Fruit fly (Drosophila melanogaster) whole organism, prepupa: Measurements from ENCODE around the gene Apc2.

Experiments used
- CG10669 ChIP-seq: fragments of 200-800 bp; sonication (Bioruptor generic); optimal IDR thresholded peaks from 3 replicates; lab custom pipeline; 2018; ENCODE audit warnings: missing biosample characterization, mild to moderate bottlenecking, missing genetic modification characterization, moderate library complexity
- CG11762 ChIP-seq: fragments of 200-800 bp; sonication (Bioruptor generic); optimal IDR thresholded peaks from 3 replicates; lab custom pipeline; 2016; ENCODE audit warnings: missing biosample characterization, missing genetic modification characterization; ENCODE audit not compliant: insufficient read depth
- CG11902 ChIP-seq: fragments of 200-800 bp; sonication (Bioruptor generic); optimal IDR thresholded peaks from 3 replicates; lab custom pipeline; 2016; ENCODE audit warnings: missing biosample characterization, missing genetic modification characterization
- CG15336 ChIP-seq: fragments of 200-800 bp; sonication (Bioruptor generic); IDR thresholded peaks from 2 replicates; pipeline ENCODE4 v1.3.6; 2022; ENCODE audit warnings: missing biosample characterization, missing genetic modification characterization
- CG1621 ChIP-seq: fragments of 200-800 bp; sonication (Bioruptor generic); optimal IDR thresholded peaks from 3 replicates; lab custom pipeline; 2018; ENCODE audit warnings: missing biosample characterization, mild to moderate bottlenecking, missing genetic modification characterization
- CG16779 ChIP-seq: fragments of 200-800 bp; sonication (Bioruptor generic); optimal IDR thresholded peaks from 3 replicates; lab custom pipeline; 2017; ENCODE audit warnings: missing biosample characterization, mild to moderate bottlenecking, missing genetic modification characterization
- CG31627 ChIP-seq: fragments of 200-800 bp; sonication (Bioruptor generic); optimal IDR thresholded peaks from 3 replicates; lab custom pipeline; 2016; ENCODE audit warnings: missing biosample characterization, missing genetic modification characterization
- CG32006 ChIP-seq: fragments of 200-800 bp; sonication (Bioruptor generic); optimal IDR thresholded peaks from 3 replicates; lab custom pipeline; 2017; ENCODE audit warnings: missing biosample characterization, mild to moderate bottlenecking, missing genetic modification characterization
- CG34406 ChIP-seq: fragments of 200-800 bp; sonication (Bioruptor generic); optimal IDR thresholded peaks from 3 replicates; lab custom pipeline; 2016; ENCODE audit warnings: missing biosample characterization, missing genetic modification characterization
- CG3919 ChIP-seq: fragments of 200-800 bp; sonication (Bioruptor generic); optimal IDR thresholded peaks from 3 replicates; lab custom pipeline; 2016; ENCODE audit warnings: missing biosample characterization, missing genetic modification characterization
- CG6163 ChIP-seq: fragments of 200-800 bp; sonication (Bioruptor generic); IDR thresholded peaks from 3 replicates; pipeline ENCODE4 v1.3.6; 2022; ENCODE audit warnings: missing biosample characterization, missing genetic modification characterization
- CG6276 ChIP-seq: fragments of 200-800 bp; sonication (Bioruptor generic); optimal IDR thresholded peaks from 2 replicates; lab custom pipeline; 2017; ENCODE audit warnings: missing biosample characterization, mild to moderate bottlenecking, missing genetic modification characterization
- CG6792 ChIP-seq: fragments of 200-800 bp; sonication (Bioruptor generic); optimal IDR thresholded peaks from 3 replicates; lab custom pipeline; 2016; ENCODE audit warnings: missing biosample characterization, missing genetic modification characterization
- CG6808 ChIP-seq: fragments of 200-800 bp; sonication (Bioruptor generic); optimal IDR thresholded peaks from 3 replicates; lab custom pipeline; 2017; ENCODE audit warnings: missing biosample characterization, missing genetic modification characterization, mild to moderate bottlenecking, moderate library complexity, missing genetic modification reagents
- CG6854 ChIP-seq: fragments of 200-800 bp; sonication (Bioruptor generic); optimal IDR thresholded peaks from 2 replicates; lab custom pipeline; 2017; ENCODE audit warnings: missing biosample characterization, mild to moderate bottlenecking, missing genetic modification characterization
- CG8119 ChIP-seq: fragments of 200-800 bp; sonication (Bioruptor generic); IDR thresholded peaks from 3 replicates; pipeline ENCODE4 v1.3.6; 2022; ENCODE audit warnings: missing biosample characterization, missing genetic modification characterization
- CG9139 ChIP-seq: fragments of 200-800 bp; sonication (Bioruptor generic); optimal IDR thresholded peaks from 3 replicates; lab custom pipeline; 2017; ENCODE audit warnings: missing biosample characterization, mild to moderate bottlenecking, missing genetic modification characterization
- Eip75B ChIP-seq: fragments of 200-800 bp; sonication (Bioruptor generic); optimal IDR thresholded peaks from 3 replicates; lab custom pipeline; 2016; ENCODE audit warnings: missing biosample characterization, missing genetic modification characterization
- Eip78C ChIP-seq: fragments of 200-800 bp; sonication (Bioruptor generic); peaks from one replicate; lab custom pipeline; 2016; ENCODE audit warnings: missing biosample characterization, missing genetic modification characterization
- Eip93F ChIP-seq: fragments of 200-800 bp; sonication (Bioruptor generic); optimal IDR thresholded peaks from 2 replicates; lab custom pipeline; 2016; ENCODE audit warnings: missing biosample characterization, mild to moderate bottlenecking, missing genetic modification characterization
- Gug ChIP-seq: fragments of 200-800 bp; sonication (Bioruptor generic); IDR thresholded peaks from 2 replicates; pipeline ENCODE4 v1.3.6; 2022; ENCODE audit warnings: missing biosample characterization, missing genetic modification characterization
- Hr38 ChIP-seq: sonication (Bioruptor generic); optimal IDR thresholded peaks from 2 replicates; lab custom pipeline; 2016; ENCODE audit warnings: missing biosample characterization, missing genetic modification characterization
- Hr4 ChIP-seq: fragments of 200-800 bp; sonication (Bioruptor generic); optimal IDR thresholded peaks from 3 replicates; lab custom pipeline; 2016; ENCODE audit warnings: missing biosample characterization, missing genetic modification characterization
- OdsH ChIP-seq: fragments of 200-800 bp; sonication (Bioruptor generic); optimal IDR thresholded peaks from 3 replicates; lab custom pipeline; 2016; ENCODE audit warnings: missing biosample characterization, missing genetic modification characterization
- Smox ChIP-seq: fragments of 200-800 bp; sonication (Bioruptor generic); optimal IDR thresholded peaks from 3 replicates; lab custom pipeline; 2016; ENCODE audit warnings: missing biosample characterization, missing genetic modification characterization
- Sox102F ChIP-seq: fragments of 200-800 bp; sonication (Bioruptor generic); optimal IDR thresholded peaks from 2 replicates; lab custom pipeline; 2016; ENCODE audit warnings: missing biosample characterization, mild to moderate bottlenecking, missing genetic modification characterization
- Sox14 ChIP-seq: fragments of 200-800 bp; sonication (Bioruptor generic); optimal IDR thresholded peaks from 3 replicates; lab custom pipeline; 2016; ENCODE audit warnings: missing biosample characterization, missing genetic modification characterization
- acj6 ChIP-seq: fragments of 200-800 bp; sonication (Bioruptor generic); optimal IDR thresholded peaks from 3 replicates; lab custom pipeline; 2016; ENCODE audit warnings: missing biosample characterization, missing genetic modification characterization
- dac ChIP-seq: fragments of 200-800 bp; sonication (Bioruptor generic); optimal IDR thresholded peaks from 2 replicates; lab custom pipeline; 2017; ENCODE audit warnings: missing biosample characterization, mild to moderate bottlenecking, missing genetic modification characterization
- eg ChIP-seq: fragments of 200-800 bp; sonication (Bioruptor generic); IDR thresholded peaks from 3 replicates; pipeline ENCODE4 v1.3.6; 2022; ENCODE audit warnings: missing biosample characterization, missing genetic modification characterization
- esn ChIP-seq: fragments of 200-800 bp; sonication (Bioruptor generic); optimal IDR thresholded peaks from 2 replicates; lab custom pipeline; 2016; ENCODE audit warnings: missing biosample characterization, mild to moderate bottlenecking, missing genetic modification characterization, moderate library complexity
- fd59A ChIP-seq: fragments of 200-800 bp; sonication (Bioruptor generic); optimal IDR thresholded peaks from 2 replicates; lab custom pipeline; 2017; ENCODE audit warnings: missing biosample characterization, mild to moderate bottlenecking, missing genetic modification characterization, missing genetic modification reagents
- fd85E ChIP-seq: fragments of 200-800 bp; sonication (Bioruptor generic); optimal IDR thresholded peaks from 3 replicates; lab custom pipeline; 2016; ENCODE audit warnings: missing biosample characterization, missing genetic modification characterization
- lz ChIP-seq: fragments of 200-800 bp; sonication (Bioruptor generic); optimal IDR thresholded peaks from 3 replicates; lab custom pipeline; 2016; ENCODE audit warnings: missing biosample characterization, missing genetic modification characterization
- pdm3 ChIP-seq: fragments of 200-800 bp; sonication (Bioruptor generic); optimal IDR thresholded peaks from 3 replicates; lab custom pipeline; 2016; ENCODE audit warnings: missing biosample characterization, missing genetic modification characterization
- salr ChIP-seq, 2 experiments: fragments of 200-800 bp; sonication (Bioruptor generic); optimal IDR thresholded peaks; 3 replicates each; lab custom pipeline; 2016 to 2018; ENCODE audit warnings: missing biosample characterization in 2 of 2, missing genetic modification characterization in 2 of 2, mild to moderate bottlenecking in 1 of 2
- spab ChIP-seq: fragments of 200-800 bp; sonication (Bioruptor generic); optimal IDR thresholded peaks from 2 replicates; lab custom pipeline; 2017; ENCODE audit warnings: missing biosample characterization, mild to moderate bottlenecking, missing genetic modification characterization, missing genetic modification reagents
- ss ChIP-seq, 2 experiments: fragments of 200-800 bp; sonication (Bioruptor generic); optimal IDR thresholded peaks; 2 replicates in 1 of 2; 3 replicates in 1 of 2; lab custom pipeline; 2017 to 2018; ENCODE audit warnings: mild to moderate bottlenecking in 2 of 2, missing biosample characterization in 2 of 2, missing genetic modification characterization in 2 of 2, moderate library complexity in 1 of 2
- svp ChIP-seq: fragments of 200-800 bp; sonication (Bioruptor generic); peaks from one replicate; lab custom pipeline; 2016; ENCODE audit warnings: missing biosample characterization, missing genetic modification characterization
- vri ChIP-seq: fragments of 200-800 bp; sonication (Bioruptor generic); optimal IDR thresholded peaks from 3 replicates; lab custom pipeline; 2016; ENCODE audit warnings: missing biosample characterization, mild to moderate bottlenecking, missing genetic modification characterization

The Apc2 gene

DNA sequence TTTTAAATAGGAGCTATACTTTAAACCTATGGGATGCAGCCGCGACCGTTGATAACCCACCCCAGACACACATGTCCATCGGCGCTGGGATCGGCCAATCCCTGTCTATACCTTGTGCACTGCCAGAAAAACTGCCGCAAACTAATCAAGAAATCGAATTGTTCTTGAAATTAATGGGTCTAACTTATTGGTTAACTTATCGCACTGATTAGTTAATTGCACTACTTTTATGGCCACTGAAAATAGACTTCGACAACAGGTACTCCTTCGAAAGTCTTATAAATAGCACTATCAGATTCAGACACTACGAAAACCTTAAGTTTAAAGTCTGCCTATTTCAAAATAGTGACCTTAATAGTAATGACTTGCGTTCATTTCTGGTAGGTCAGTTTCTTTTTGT is 47.6 kb upstream of the Apc2 start, which contains the start of gene CG13607:
TSS of gene CG13607 (minus strand) at position 143 of the 400 bp plus-strand sequence.
- peak; percentile 45 for TF ChIP-seq CG32006 (GFP tag; lab: Kevin White, UChicago)
- no peak for TF ChIP-seq CG11762
- TF ChIP-seq svp (GFP tag; lab: Kevin White, UChicago) = peak; percentile 89
- peak; percentile 67 for TF ChIP-seq Eip78C (GFP tag; lab: Kevin White, UChicago)
- peak; percentile 1 for TF ChIP-seq esn (GFP tag; lab: Kevin White, UChicago)

- no peak for TF ChIP-seq Eip93F
- peak; percentile 67 to 68 for TF ChIP-seq ss (GFP tag; optimal IDR thresholded peaks at IDR 0.05; lab: Kevin White, UChicago)
- TF ChIP-seq vri (GFP tag; lab: Kevin White, UChicago) = no peak
- TF ChIP-seq svp (GFP tag; lab: Kevin White, UChicago) = peak; percentile 98
- no peak for TF ChIP-seq fd59A (GFP tag; lab: Kevin White, UChicago)
- no peak for TF ChIP-seq Gug
- peak; percentile 19 for TF ChIP-seq CG1621 (tag; lab: Kevin White, UChicago)
- no peak for TF ChIP-seq Sox14 (GFP tag; lab: Kevin White, UChicago)
- TF ChIP-seq Hr4 (GFP tag; lab: Kevin White, UChicago) = no peak
- TF ChIP-seq CG11902 = no peak
- TF ChIP-seq CG15336 (GFP tag; lab: Robert Waterston, UW) = 0 out of 2 replicates have a peak, but pooled peaks have one; percentile 16
- TF ChIP-seq CG6276 (GFP tag; lab: Kevin White, UChicago) = peak; percentile 59
- TF ChIP-seq OdsH (GFP tag; lab: Kevin White, UChicago) = no peak
- no peak for TF ChIP-seq fd85E
- TF ChIP-seq Eip75B (GFP tag; lab: Kevin White, UChicago) = no peak
- peak; percentile 67 for TF ChIP-seq CG6808 (GFP tag; lab: Kevin White, UChicago)
- TF ChIP-seq Smox (GFP tag; lab: Kevin White, UChicago) = no peak
- TF ChIP-seq CG9139 (GFP tag; lab: Kevin White, UChicago) = peak; percentile 33
- peak; percentile 25 for TF ChIP-seq CG16779 (tag; lab: Kevin White, UChicago)
- peak; percentile 50 for TF ChIP-seq Eip78C (GFP tag; lab: Kevin White, UChicago)
- no peak for TF ChIP-seq salr (GFP tag; optimal IDR thresholded peaks at IDR 0.05; lab: Kevin White, UChicago)
- TF ChIP-seq CG6854 (GFP tag; lab: Kevin White, UChicago) = peak; percentile 13
- TF ChIP-seq CG3919 = no peak
- TF ChIP-seq CG10669 (GFP tag; lab: Kevin White, UChicago) = peak; percentile 16
- no peak for TF ChIP-seq CG8119 (GFP tag; lab: Robert Waterston, UW)
- TF ChIP-seq pdm3 (GFP tag; lab: Kevin White, UChicago) = no peak
- no peak for TF ChIP-seq eg (GFP tag; lab: Robert Waterston, UW)
- no peak for TF ChIP-seq dac (GFP tag; lab: Kevin White, UChicago)
- no peak for TF ChIP-seq CG31627 (GFP tag; lab: Kevin White, UChicago)
- no peak for TF ChIP-seq CG6792 (GFP tag; lab: Kevin White, UChicago)
- TF ChIP-seq spab = peak; percentile 12
- TF ChIP-seq, all 60 proteins: peak for 12
These were observed 46.8 kb upstream of the Apc2 start for dm6 chr3R:24116972-24117371.

DNA sequence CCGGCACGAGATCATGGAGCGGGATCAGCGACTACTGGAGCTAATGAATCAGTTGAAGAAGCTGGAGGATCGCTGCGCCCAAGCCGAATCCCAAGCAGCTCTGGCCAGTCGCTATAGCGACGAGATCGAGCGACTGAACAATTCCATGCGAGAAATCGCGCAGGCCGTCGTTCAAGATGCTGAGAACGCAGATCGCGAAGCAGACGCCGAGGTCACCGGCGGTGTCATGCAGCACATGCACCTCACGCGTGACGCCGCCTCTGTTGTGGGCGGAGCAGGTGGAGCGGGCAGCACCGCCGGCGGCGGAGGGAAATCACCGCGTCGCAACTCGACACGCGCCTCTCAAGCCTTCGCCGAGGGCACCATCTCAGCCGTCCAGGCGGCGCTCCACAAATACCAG is 42.1 kb upstream of the Apc2 start:
- TF ChIP-seq lz (GFP tag; lab: Kevin White, UChicago) (no peak), CG6854 (GFP tag; lab: Kevin White, UChicago) (no peak), svp (GFP tag; lab: Kevin White, UChicago) (peak; percentile 91), acj6 (no peak), CG9139 (GFP tag; lab: Kevin White, UChicago) (no peak)

- TF ChIP-seq CG1621 (tag; lab: Kevin White, UChicago) (no peak), CG9139 (GFP tag; lab: Kevin White, UChicago) (no peak), Hr38 (GFP tag; lab: Kevin White, UChicago) (no peak), svp (GFP tag; lab: Kevin White, UChicago) (peak; percentile 95), CG34406 (GFP tag; lab: Kevin White, UChicago) (no peak), Sox102F (GFP tag; lab: Kevin White, UChicago) (no peak), pdm3 (GFP tag; lab: Kevin White, UChicago) (no peak), CG6163 (GFP tag; lab: Robert Waterston, UW) (no peak)
These were observed 41.4 kb upstream of the Apc2 start for dm6 chr3R:24122369-24122768.
